Fruit fly (Drosophila melanogaster) whole organism, wandering third instar larva: ENCODE data around the gene CG11409.

ENCODE experiments used
- CG32264 ChIP-seq: fragments of 200-800 bp; sonication (Bioruptor generic); optimal IDR thresholded peaks from 2 replicates; lab custom pipeline; 2016; ENCODE audit warnings: missing biosample characterization, missing genetic modification characterization
- CrebA ChIP-seq: fragments of 200-800 bp; sonication (Bioruptor generic); optimal IDR thresholded peaks from 2 replicates; lab custom pipeline; 2016; ENCODE audit warnings: missing biosample characterization, mild to moderate bottlenecking, missing genetic modification characterization, borderline replicate concordance
- Dif ChIP-seq: fragments of 200-275, 200-300 bp; sonication (Bioruptor generic); optimal IDR thresholded peaks from 2 replicates; lab custom pipeline; 2018; ENCODE audit warnings: missing biosample characterization, missing genetic modification characterization; ENCODE audit not compliant: partially characterized antibody
- Hnf4 ChIP-seq: fragments of 200-800 bp; sonication (Bioruptor generic); optimal IDR thresholded peaks from 2 replicates; lab custom pipeline; 2016; ENCODE audit warnings: missing biosample characterization, mild to moderate bottlenecking, missing genetic modification characterization
- Hr78 ChIP-seq: fragments of >200 bp; optimal IDR thresholded peaks from 2 replicates; lab custom pipeline; 2017; ENCODE audit warnings: missing biosample characterization, missing genetic modification characterization
- Myc ChIP-seq: fragments of >200 bp; optimal IDR thresholded peaks from 2 replicates; lab custom pipeline; 2017
- N ChIP-seq: fragments of >200 bp; optimal IDR thresholded peaks from 2 replicates; lab custom pipeline; 2018; ENCODE audit warnings: missing biosample characterization, missing external identifiers, missing genetic modification characterization
- Sp1 ChIP-seq: fragments of 200-800 bp; sonication (Bioruptor generic); optimal IDR thresholded peaks from 3 replicates; lab custom pipeline; 2019; ENCODE audit warnings: missing biosample characterization, mild to moderate bottlenecking, missing genetic modification characterization, moderate library complexity
- br ChIP-seq: fragments of 200-800 bp; sonication (Bioruptor generic); optimal IDR thresholded peaks from 2 replicates; lab custom pipeline; 2016; ENCODE audit warnings: missing biosample characterization, missing genetic modification characterization
- h ChIP-seq: fragments of 200-800 bp; sonication (Bioruptor generic); optimal IDR thresholded peaks from 3 replicates; lab custom pipeline; 2016; ENCODE audit warnings: missing biosample characterization, mild to moderate bottlenecking, missing genetic modification characterization
- jim ChIP-seq: fragments of 175-275, 200-325 bp; sonication (Bioruptor generic); optimal IDR thresholded peaks from 2 replicates; lab custom pipeline; 2016; ENCODE audit warnings: missing biosample characterization, mild to moderate bottlenecking, missing genetic modification characterization
- psq ChIP-seq: fragments of 200-800 bp; sonication (Bioruptor generic); optimal IDR thresholded peaks from 3 replicates; lab custom pipeline; 2017; ENCODE audit warnings: missing biosample characterization, mild to moderate bottlenecking, missing genetic modification characterization, moderate library complexity
- sage ChIP-seq: fragments of 200-800 bp; sonication (Bioruptor generic); optimal IDR thresholded peaks from 2 replicates; lab custom pipeline; 2016; ENCODE audit warnings: missing biosample characterization, mild to moderate bottlenecking, missing genetic modification characterization
- woc ChIP-seq: sonication (Bioruptor generic); optimal IDR thresholded peaks from 2 replicates; lab custom pipeline; 2016; ENCODE audit warnings: missing biosample characterization, mild to moderate bottlenecking, missing genetic modification characterization

dm6 chrX:1337998-1338397 is 3.4 kb downstream of the CG11409 start:
- TF ChIP-seq CrebA = no peak
- no peak for TF ChIP-seq Dif (GFP tag; lab: Kevin White, UChicago)
- TF ChIP-seq h (GFP tag; lab: Kevin White, UChicago) = no peak
- TF ChIP-seq Hr78 = no peak
- no peak for TF ChIP-seq br (GFP tag; lab: Kevin White, UChicago)
- no peak for TF ChIP-seq Sp1 (GFP tag; lab: Kevin White, UChicago)
- TF ChIP-seq psq (GFP tag; lab: Kevin White, UChicago) = no peak
- TF ChIP-seq jim (GFP tag; lab: Kevin White, UChicago) = no peak
- TF ChIP-seq sage (GFP tag; lab: Kevin White, UChicago) = no peak
- TF ChIP-seq CG32264 = no peak
- no peak for TF ChIP-seq N (GFP tag; lab: Kevin White, UChicago)
- no peak for TF ChIP-seq Hnf4 (GFP tag; lab: Kevin White, UChicago)
- TF ChIP-seq woc (GFP tag; lab: Kevin White, UChicago) = no peak
- TF ChIP-seq Myc = no peak
